Worm (Caenorhabditis elegans) whole organism, early embryonic: ENCODE data around the gene C18D11.9.

Source experiments
- ama-1 ChIP-seq: fragments of 150-350 bp; optimal IDR thresholded peaks from 2 replicates; lab custom pipeline; 2014
- ceh-13 ChIP-seq: fragments of 200-800 bp; sonication (Bioruptor generic); optimal IDR thresholded peaks from 2 replicates; lab custom pipeline; 2018; ENCODE audit warnings: mild to moderate bottlenecking, missing genetic modification characterization, missing compliant biosample characterization
- ceh-36 ChIP-seq: sonication (generic microtip); optimal IDR thresholded peaks from 2 replicates; lab custom pipeline; 2016; ENCODE audit warnings: missing genetic modification characterization, inconsistent platforms, missing compliant biosample characterization
- flt-1 ChIP-seq: fragments of 200-800 bp; sonication (Bioruptor generic); IDR thresholded peaks from 2 replicates; pipeline ENCODE4 v1.3.6; 2022; ENCODE audit warnings: missing genetic modification characterization, missing compliant biosample characterization
- hmbx-1 ChIP-seq: sonication (generic microtip); optimal IDR thresholded peaks from 2 replicates; lab custom pipeline; 2016; ENCODE audit warnings: mild to moderate bottlenecking, missing genetic modification characterization, missing compliant biosample characterization
- pes-1 ChIP-seq: fragments of 200-800 bp; sonication (Bioruptor generic); IDR thresholded peaks from 2 replicates; pipeline ENCODE4 v1.3.6; 2022; ENCODE audit warnings: missing genetic modification reagents, missing genetic modification characterization, missing compliant biosample characterization
- scrt-1 ChIP-seq: fragments of 200-800 bp; sonication (Bioruptor generic); IDR thresholded peaks from 2 replicates; pipeline ENCODE4 v1.3.6; 2022; ENCODE audit warnings: missing genetic modification characterization, missing compliant biosample characterization
- sea-1 ChIP-seq: fragments of 200-800 bp; sonication (Bioruptor generic); conservative IDR thresholded peaks from 2 replicates; pipeline ENCODE4 v1.3.6; 2022; ENCODE audit warnings: missing genetic modification characterization, missing compliant biosample characterization
- tbx-37 ChIP-seq: fragments of 200-800 bp; sonication (Bioruptor generic); conservative IDR thresholded peaks from 2 replicates; pipeline ENCODE4 v1.3.6; 2022; ENCODE audit warnings: missing genetic modification reagents, missing genetic modification characterization, missing compliant biosample characterization
- tra-4 ChIP-seq: sonication (generic microtip); optimal IDR thresholded peaks from 2 replicates; lab custom pipeline; 2017; ENCODE audit warnings: missing genetic modification characterization, missing compliant biosample characterization

DNA sequence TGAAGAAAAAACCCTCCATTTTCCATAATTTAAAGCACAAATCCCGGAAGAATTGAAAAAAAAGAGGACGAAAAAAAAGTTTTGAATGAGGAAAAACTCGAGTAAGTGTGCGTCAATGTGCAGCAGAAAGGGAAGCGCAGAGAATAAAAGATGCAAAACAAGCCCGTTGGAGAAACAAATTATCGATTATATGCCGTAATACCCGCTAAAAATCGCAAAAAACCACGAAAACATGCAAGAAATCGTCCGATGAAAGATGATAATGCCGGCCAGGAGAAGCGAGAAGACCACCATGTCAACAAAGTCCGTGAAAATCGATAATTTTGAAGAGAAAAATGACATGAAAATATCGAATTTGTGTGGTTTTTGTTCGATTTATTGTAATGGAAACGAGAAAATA, 38.1 kb downstream of the C18D11.9 start:
- TF ChIP-seq ceh-13 (GFP tag; lab: Kevin White, UChicago) (no peak), flt-1 (GFP tag; lab: Robert Waterston, UW) (no peak), ama-1 (lab: Kevin White, UChicago) (no peak), tra-4 (no peak), pes-1 (no peak), scrt-1 (GFP tag; lab: Robert Waterston, UW) (no peak), hmbx-1 (tag; lab: Kevin White, UChicago) (no peak), sea-1 (GFP tag; lab: Robert Waterston, UW) (no peak), ceh-36 (tag; lab: Kevin White, UChicago) (no peak), tbx-37 (GFP tag; lab: Robert Waterston, UW) (no peak)
